Fruit fly (Drosophila melanogaster): ENCODE results near the gene CG43055.

DNA sequence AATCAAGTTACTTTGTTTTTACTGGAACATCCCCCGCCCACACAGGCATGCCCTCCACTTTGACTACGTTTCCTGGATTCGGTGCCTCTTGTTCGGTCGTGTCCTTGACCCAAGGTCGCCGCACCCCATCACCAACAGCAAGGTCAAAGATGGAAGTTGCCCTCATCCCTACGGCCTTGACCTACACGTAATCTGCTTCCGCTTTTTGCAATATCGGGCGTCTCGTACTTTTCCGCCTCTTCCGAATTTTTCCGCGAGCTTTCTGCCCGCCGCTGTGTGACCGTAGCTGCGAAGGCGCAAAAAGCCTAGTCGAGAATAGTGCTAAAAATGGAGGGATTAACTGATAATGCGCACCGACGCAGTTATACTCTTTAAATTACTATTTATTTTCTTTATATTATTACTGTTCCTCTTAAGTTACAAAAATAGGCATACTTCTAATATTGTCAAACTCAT lies 45.6 kb downstream of the CG43055 start, which contains the start of gene Gs1l:
- TF ChIP-seq Eip75B (GFP tag; optimal IDR thresholded peaks at IDR 0.05) (peak; percentile 12), Hr39 (GFP tag; optimal IDR thresholded peaks at IDR 0.05) (no peak)

Data from whole organism, prepupa.